Fruit fly (Drosophila melanogaster) whole organism, embryonic: ENCODE measurements around the gene CG42726.

Experiments used
- Awh ChIP-seq: fragments of 200-800 bp; sonication (Bioruptor generic); IDR thresholded peaks from 2 replicates; pipeline ENCODE4, ENCODE4 v1.3.6; 2022; ENCODE audit warnings: missing biosample characterization, missing genetic modification characterization
- Bdp1 ChIP-seq: fragments of 200-800 bp; sonication (Bioruptor generic); optimal IDR thresholded peaks from 3 replicates; lab custom pipeline; 2016; ENCODE audit warnings: missing biosample characterization, missing genetic modification characterization
- Bgb ChIP-seq: fragments of 200-800 bp; sonication (Bioruptor generic); IDR thresholded peaks from 2 replicates; pipeline ENCODE4 v1.3.6; 2022; ENCODE audit warnings: missing biosample characterization, missing genetic modification characterization; ENCODE audit not compliant: partially characterized antibody
- CG1024 ChIP-seq: fragments of 200-800 bp; sonication (Bioruptor generic); IDR thresholded peaks from 2 replicates; pipeline ENCODE4 v1.3.6; 2022; ENCODE audit warnings: missing biosample characterization, missing genetic modification characterization
- CG10959 ChIP-seq: fragments of 200-800 bp; sonication (Bioruptor generic); IDR thresholded peaks from 2 replicates; pipeline ENCODE4 v1.3.6; 2022; ENCODE audit warnings: missing biosample characterization, missing genetic modification characterization
- CG1529 ChIP-seq: fragments of 200-800 bp; sonication (Bioruptor generic); optimal IDR thresholded peaks from 3 replicates; lab custom pipeline; 2018; ENCODE audit warnings: missing biosample characterization, missing genetic modification characterization
- CG5245 ChIP-seq: fragments of 200-800 bp; sonication (Bioruptor generic); optimal IDR thresholded peaks from 3 replicates; lab custom pipeline; 2016; ENCODE audit warnings: missing biosample characterization, missing genetic modification characterization
- CG7987 ChIP-seq: fragments of 200-800 bp; sonication (Bioruptor generic); optimal IDR thresholded peaks from 2 replicates; lab custom pipeline; 2018; ENCODE audit warnings: missing biosample characterization, mild to moderate bottlenecking, missing genetic modification characterization, moderate library complexity
- Doc3 ChIP-seq: fragments of 200-800 bp; sonication (Bioruptor generic); IDR thresholded peaks from 3 replicates; pipeline ENCODE4 v1.3.6; 2022; ENCODE audit warnings: missing biosample characterization, missing genetic modification characterization; ENCODE audit not compliant: partially characterized antibody
- Nf-YA ChIP-seq: fragments of 200-800 bp; sonication (Bioruptor generic); IDR thresholded peaks from 2 replicates; pipeline ENCODE4 v1.3.6; 2022; ENCODE audit warnings: missing biosample characterization, missing genetic modification characterization
- PHDP ChIP-seq: fragments of 200-800 bp; sonication (Bioruptor generic); optimal IDR thresholded peaks from 3 replicates; lab custom pipeline; 2018; ENCODE audit warnings: missing biosample characterization, mild to moderate bottlenecking, missing genetic modification characterization, moderate library complexity
- bab2 ChIP-seq: fragments of 200-800 bp; sonication (Bioruptor generic); optimal IDR thresholded peaks from 2 replicates; lab custom pipeline; 2016; ENCODE audit warnings: missing biosample characterization, missing genetic modification characterization
- dimm ChIP-seq: fragments of 200-800 bp; sonication (Bioruptor generic); IDR thresholded peaks from 2 replicates; pipeline ENCODE4 v1.3.6; 2022; ENCODE audit warnings: missing biosample characterization, missing genetic modification characterization
- lmd ChIP-seq: fragments of 200-800 bp; sonication (Bioruptor generic); IDR thresholded peaks from 2 replicates; pipeline ENCODE4 v1.3.6; 2022; ENCODE audit warnings: missing biosample characterization, missing genetic modification characterization

dm6 chr3R:15328083-15328779, 19.6 kb upstream of the CG42726 start, which contains the start of the genes CG6236 and ea:
- TF ChIP-seq Bgb: no peak
- TF ChIP-seq Doc3 (GFP tag; lab: Robert Waterston, UW): no peak
- no peak for TF ChIP-seq CG1024 (GFP tag; lab: Robert Waterston, UW)
- TF ChIP-seq CG1529: no peak
- TF ChIP-seq PHDP: no peak
- TF ChIP-seq Awh (GFP tag; lab: Robert Waterston, UW): no peak
- no peak for TF ChIP-seq Bdp1 (GFP tag; lab: Kevin White, UChicago)
- no peak for TF ChIP-seq bab2 (GFP tag; lab: Kevin White, UChicago)
- no peak for TF ChIP-seq Nf-YA (GFP tag; lab: Robert Waterston, UW)
- TF ChIP-seq CG10959: no peak
- TF ChIP-seq CG5245 (GFP tag; lab: Kevin White, UChicago): no peak
- no peak for TF ChIP-seq CG7987 (GFP tag; lab: Kevin White, UChicago)
- no peak for TF ChIP-seq dimm (GFP tag; lab: Robert Waterston, UW)
- no peak for TF ChIP-seq lmd (GFP tag; lab: Robert Waterston, UW)
